Fruit fly (Drosophila melanogaster): ENCODE data around the gene Ocho.

Gene Ocho

DNA sequence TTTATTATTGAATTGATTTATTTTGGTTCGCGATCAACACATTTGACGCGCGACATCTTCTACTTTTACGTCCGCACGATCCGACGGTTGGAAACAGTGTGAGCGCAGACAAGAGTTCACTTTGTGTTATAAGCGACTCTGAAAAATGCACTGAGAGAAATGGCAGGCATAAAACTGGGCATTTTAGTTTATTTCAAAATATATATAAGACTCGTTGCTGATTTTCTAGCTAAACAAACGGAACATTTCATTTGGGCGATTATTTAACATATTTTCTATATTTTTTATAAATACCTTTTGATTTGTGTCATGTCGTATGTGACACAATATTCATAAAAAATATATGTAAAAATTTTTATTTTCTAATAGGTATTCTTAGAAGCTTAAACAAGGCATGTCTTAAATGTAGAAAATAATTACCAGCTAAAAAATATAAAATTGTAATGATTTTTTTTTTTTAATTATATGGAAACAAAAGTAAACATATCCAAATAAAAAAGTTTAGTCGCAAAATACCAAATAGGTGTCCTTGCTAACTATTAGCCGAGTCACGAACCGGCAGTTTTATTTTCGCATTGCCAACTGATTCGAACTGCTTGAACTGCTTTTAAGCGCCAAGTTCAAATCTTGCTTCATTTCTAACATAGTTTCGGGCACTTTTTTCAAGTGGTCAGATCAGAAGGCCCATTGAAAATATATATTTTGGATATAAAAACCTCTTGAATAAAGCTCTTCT is 39.5 kb downstream of the Ocho start, which contains the start of gene Reck (continued):
- peak; percentile 89 for TF ChIP-seq PHDP (tag; optimal IDR thresholded peaks at IDR 0.05)
- TF ChIP-seq ase (GFP tag; IDR thresholded peaks at IDR 0.05) = peak; percentile 77; the same call in 2 of the 3 replicates
- peak; percentile 89 for TF ChIP-seq az2 (GFP tag; optimal IDR thresholded peaks at IDR 0.05)
- TF ChIP-seq CG4707 (GFP tag; optimal IDR thresholded peaks at IDR 0.05) = peak; percentile 56
- peak in 1 of 3 experiments; percentile 78 for TF ChIP-seq lola (GFP tag; optimal IDR thresholded peaks at IDR 0.05)
- peak; percentile 29 for TF ChIP-seq exex (tag; optimal IDR thresholded peaks at IDR 0.05)
- peak; percentile 77 for TF ChIP-seq CG1024 (GFP tag; IDR thresholded peaks at IDR 0.05)
- TF ChIP-seq Sox100B (GFP tag; optimal IDR thresholded peaks at IDR 0.05) = peak; percentile 84
- TF ChIP-seq CG13424 (tag; optimal IDR thresholded peaks at IDR 0.05) = peak; percentile 81
- peak; percentile 25 for TF ChIP-seq Side (GFP tag; optimal IDR thresholded peaks at IDR 0.05)
- TF ChIP-seq ken (GFP tag; IDR thresholded peaks at IDR 0.05) = peak; percentile 65
- TF ChIP-seq hth (optimal IDR thresholded peaks at IDR 0.05) = no peak

DNA sequence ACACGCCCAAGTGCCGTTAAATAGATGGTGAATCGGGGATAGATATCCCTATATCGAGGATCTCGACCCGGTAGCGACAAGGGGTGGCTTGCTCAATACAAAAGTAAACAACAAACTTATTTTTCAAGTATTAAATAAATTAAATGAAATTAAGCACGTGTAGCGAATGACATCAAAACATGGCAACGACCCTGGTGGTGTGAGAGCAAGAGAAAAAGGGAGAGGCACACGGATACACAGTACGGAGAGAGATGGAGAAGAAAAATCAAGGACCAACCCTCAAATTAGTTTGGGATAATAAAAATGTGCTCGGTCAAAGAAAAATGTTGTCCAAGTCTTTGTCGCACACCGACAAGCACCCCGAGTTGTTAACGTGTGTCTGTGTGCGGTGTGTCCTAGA is 46.4 kb downstream of the Ocho start:
- TF ChIP-seq luna (GFP tag; optimal IDR thresholded peaks at IDR 0.05) (no peak), tx (GFP tag; optimal IDR thresholded peaks at IDR 0.05) (no peak), Eip74EF (GFP tag; optimal IDR thresholded peaks at IDR 0.05) (no peak), CG15073 (GFP tag; optimal IDR thresholded peaks at IDR 0.05) (no peak), pros (GFP tag; optimal IDR thresholded peaks at IDR 0.05) (peak; percentile 91), CG13775 (GFP tag; optimal IDR thresholded peaks at IDR 0.05) (no peak), Neu2 (GFP tag; optimal IDR thresholded peaks at IDR 0.05; ENCODE audit: borderline replicate concordance) (no peak), CG14667 (GFP tag; IDR thresholded peaks at IDR 0.05) (no peak), nmo (GFP tag; optimal IDR thresholded peaks at IDR 0.05) (no peak), CG2678 (tag; optimal IDR thresholded peaks at IDR 0.05) (no peak), CG13424 (tag; optimal IDR thresholded peaks at IDR 0.05) (no peak), bbx (GFP tag; IDR thresholded peaks at IDR 0.05; ENCODE audit: partially characterized antibody) (no peak), CG4424 (GFP tag; optimal IDR thresholded peaks at IDR 0.05) (no peak), CG12299 (tag; optimal IDR thresholded peaks at IDR 0.05) (no peak), CG30403 (GFP tag; optimal IDR thresholded peaks at IDR 0.05) (no peak), D (optimal IDR thresholded peaks at IDR 0.05) (no peak), D (GFP tag; optimal IDR thresholded peaks at IDR 0.05) (no peak), CG3838 (GFP tag; optimal IDR thresholded peaks at IDR 0.05) (no peak), CG12744 (GFP tag; optimal IDR thresholded peaks at IDR 0.05) (no peak), CG10979 (tag; optimal IDR thresholded peaks at IDR 0.05) (no peak), CG33213 (GFP tag; optimal IDR thresholded peaks at IDR 0.05) (no peak), CG15696 (tag; optimal IDR thresholded peaks at IDR 0.05) (no peak), abd-A (tag; optimal IDR thresholded peaks at IDR 0.05) (peak; percentile 59), CG3163 (GFP tag; optimal IDR thresholded peaks at IDR 0.05) (no peak), seq (GFP tag; IDR thresholded peaks at IDR 0.05) (peak; percentile 47; the same call in 1 of the 2 replicates), h (optimal IDR thresholded peaks at IDR 0.05) (no peak), CG7745 (tag; optimal IDR thresholded peaks at IDR 0.05) (peak; percentile 75), Dip2 (GFP tag; IDR thresholded peaks at IDR 0.05) (no peak), CG11560 (tag; IDR thresholded peaks at IDR 0.05) (no peak), btn (GFP tag; optimal IDR thresholded peaks at IDR 0.05) (no peak), klu (GFP tag; IDR thresholded peaks at IDR 0.05) (no peak), CG6689 (GFP tag; IDR thresholded peaks at IDR 0.05) (no peak), grau (tag; optimal IDR thresholded peaks at IDR 0.05) (no peak), Ets65A (GFP tag) (no peak), kay (GFP tag; optimal IDR thresholded peaks at IDR 0.05) (no peak), CG10654 (GFP tag; optimal IDR thresholded peaks at IDR 0.05) (no peak), CG1603 (tag; optimal IDR thresholded peaks at IDR 0.05) (no peak), inv (GFP tag; IDR thresholded peaks at IDR 0.05; ENCODE audit: partially characterized antibody) (no peak), cad (GFP tag; optimal IDR thresholded peaks at IDR 0.05) (peak; percentile 32)
